Fruit fly (Drosophila melanogaster) whole organism, pupa: ENCODE data around the gene Cwc25.

ENCODE experiments used
- CG10348 ChIP-seq: fragments of 200-800 bp; sonication (Bioruptor generic); IDR thresholded peaks from 2 replicates; pipeline ENCODE4 v1.3.6; 2022; ENCODE audit warnings: missing biosample characterization, missing genetic modification characterization
- CG12605 ChIP-seq: fragments of 200-800 bp; sonication (Bioruptor generic); IDR thresholded peaks from 2 replicates; pipeline ENCODE4 v1.3.6; 2022; ENCODE audit warnings: missing biosample characterization, missing genetic modification characterization
- CG13204 ChIP-seq: fragments of 200-800 bp; sonication (Bioruptor generic); optimal IDR thresholded peaks from 2 replicates; lab custom pipeline; 2018; ENCODE audit warnings: missing biosample characterization, mild to moderate bottlenecking, missing genetic modification characterization, moderate library complexity
- CG14655 ChIP-seq: fragments of 200-800 bp; sonication (Bioruptor generic); optimal IDR thresholded peaks from 3 replicates; lab custom pipeline; 2017; ENCODE audit warnings: mild to moderate bottlenecking, missing biosample characterization, missing genetic modification reagents, missing genetic modification characterization
- CG15710 ChIP-seq: fragments of 200-800 bp; sonication (Bioruptor generic); optimal IDR thresholded peaks from 2 replicates; lab custom pipeline; 2018; ENCODE audit warnings: missing biosample characterization, mild to moderate bottlenecking, missing genetic modification characterization, moderate library complexity
- CG17806 ChIP-seq: fragments of 200-800 bp; sonication (Bioruptor generic); optimal IDR thresholded peaks from 2 replicates; lab custom pipeline; 2018; ENCODE audit warnings: missing biosample characterization, mild to moderate bottlenecking, missing genetic modification characterization, moderate library complexity
- CG32121 ChIP-seq: fragments of 200-800 bp; sonication (Bioruptor generic); IDR thresholded peaks from 2 replicates; pipeline ENCODE4 v1.3.6; 2022; ENCODE audit warnings: missing biosample characterization, missing genetic modification characterization
- CG34367 ChIP-seq: fragments of 200-800 bp; sonication (Bioruptor generic); optimal IDR thresholded peaks from 2 replicates; lab custom pipeline; 2018; ENCODE audit warnings: missing biosample characterization, mild to moderate bottlenecking, missing genetic modification characterization
- CG4496 ChIP-seq: fragments of 200-800 bp; sonication (Bioruptor generic); IDR thresholded peaks from 3 replicates; pipeline ENCODE4 v1.3.6; 2022; ENCODE audit warnings: missing biosample characterization, missing genetic modification characterization
- CG8159 ChIP-seq: fragments of 200-800 bp; sonication (Bioruptor generic); optimal IDR thresholded peaks from 3 replicates; lab custom pipeline; 2018; ENCODE audit warnings: missing biosample characterization, mild to moderate bottlenecking, missing genetic modification characterization, moderate library complexity
- CG8301 ChIP-seq: fragments of 200-800 bp; sonication (Bioruptor generic); optimal IDR thresholded peaks from 2 replicates; lab custom pipeline; 2018; ENCODE audit warnings: missing biosample characterization, mild to moderate bottlenecking, missing genetic modification characterization
- CG9948 ChIP-seq: fragments of 200-800 bp; sonication (Bioruptor generic); optimal IDR thresholded peaks from 2 replicates; lab custom pipeline; 2018; ENCODE audit warnings: missing biosample characterization, mild to moderate bottlenecking, missing genetic modification characterization, moderate library complexity
- D1 ChIP-seq: fragments of 200-800 bp; sonication (Bioruptor generic); optimal IDR thresholded peaks from 2 replicates; lab custom pipeline; 2018; ENCODE audit warnings: missing biosample characterization, mild to moderate bottlenecking, missing genetic modification characterization, moderate library complexity
- EcR ChIP-seq: fragments of 200-800 bp; sonication (Bioruptor generic); optimal IDR thresholded peaks from 3 replicates; lab custom pipeline; 2019; ENCODE audit warnings: missing biosample characterization, missing genetic modification characterization, mild to moderate bottlenecking, moderate library complexity, missing genetic modification reagents
- Ets98B ChIP-seq: fragments of 200-800 bp; sonication (Bioruptor generic); IDR thresholded peaks from 2 replicates; pipeline ENCODE4 v1.3.6; 2022; ENCODE audit warnings: missing biosample characterization, missing genetic modification characterization
- Pif1A ChIP-seq: fragments of 200-800 bp; sonication (Bioruptor generic); optimal IDR thresholded peaks from 3 replicates; lab custom pipeline; 2016; ENCODE audit warnings: missing biosample characterization, missing genetic modification characterization
- Pif1B ChIP-seq: fragments of 200-800 bp; sonication (Bioruptor generic); optimal IDR thresholded peaks from 3 replicates; lab custom pipeline; 2016; ENCODE audit warnings: missing biosample characterization, missing genetic modification characterization
- Snoo ChIP-seq: fragments of 200-800 bp; sonication (Bioruptor generic); optimal IDR thresholded peaks from 3 replicates; lab custom pipeline; 2017; ENCODE audit warnings: missing biosample characterization, mild to moderate bottlenecking, missing genetic modification characterization, inconsistent platforms
- fd96Ca ChIP-seq: fragments of 200-800 bp; sonication (Bioruptor generic); IDR thresholded peaks from 3 replicates; pipeline ENCODE4 v1.3.6; 2022; ENCODE audit warnings: missing biosample characterization, missing genetic modification characterization
- gl ChIP-seq: fragments of 200-800 bp; sonication (Bioruptor generic); optimal IDR thresholded peaks from 2 replicates; lab custom pipeline; 2018; ENCODE audit warnings: missing biosample characterization, mild to moderate bottlenecking, missing genetic modification characterization
- rn ChIP-seq: fragments of 200-800 bp; sonication (Bioruptor generic); IDR thresholded peaks from 2 replicates; pipeline ENCODE4 v1.3.6; 2022; ENCODE audit warnings: missing biosample characterization, missing genetic modification characterization

Gene Cwc25

DNA sequence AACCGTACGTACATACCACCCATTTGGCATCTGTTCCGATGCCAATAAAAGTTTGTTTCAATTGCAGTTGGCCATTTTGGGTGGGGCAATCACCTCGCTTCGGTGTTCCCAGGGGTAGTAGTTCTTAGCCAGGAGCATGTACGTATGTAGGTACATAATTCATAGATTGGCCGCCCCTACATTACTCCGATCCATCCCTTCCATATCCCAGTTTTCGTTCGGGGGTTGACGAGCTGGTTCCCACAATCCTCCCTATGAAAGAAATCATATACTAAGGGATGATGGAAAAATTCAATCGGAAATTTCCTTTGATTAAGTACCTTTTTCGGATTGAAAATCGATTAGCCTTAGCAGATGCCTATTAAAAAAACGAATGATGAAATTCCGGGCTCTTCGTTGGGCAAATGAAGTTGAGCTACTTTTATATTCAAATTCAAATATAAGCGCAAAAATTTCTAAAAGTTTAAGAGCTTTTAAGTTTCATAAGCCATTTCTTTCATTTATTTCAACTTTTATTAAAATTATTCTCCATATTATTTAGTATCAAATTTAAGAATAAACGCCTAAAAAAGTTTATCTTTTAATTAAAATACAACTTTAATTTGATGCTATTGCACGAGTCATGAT is 13.1 kb downstream of the Cwc25 start:
- TF ChIP-seq Ets98B (GFP tag; lab: Robert Waterston, UW), result no peak
- TF ChIP-seq CG8301 (tag; lab: Kevin White, UChicago), result no peak

DNA sequence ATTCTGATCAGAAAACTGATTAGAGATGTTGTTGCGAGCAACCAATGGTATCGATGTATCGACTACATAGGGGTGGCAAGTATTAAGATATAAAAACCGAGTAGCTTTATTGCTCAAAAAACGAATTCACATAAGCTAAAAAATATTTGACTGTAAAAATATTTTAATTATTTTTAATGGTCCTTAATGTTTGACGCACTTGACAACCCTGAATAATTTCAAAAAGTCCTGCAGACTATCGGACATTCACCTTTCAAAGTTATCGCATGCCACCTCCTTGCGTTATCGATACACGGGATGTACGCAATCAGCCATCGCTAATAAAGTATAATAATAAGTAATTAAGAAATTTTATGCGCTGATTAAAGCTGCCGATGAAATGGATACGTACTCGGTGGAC is 14.8 kb downstream of the Cwc25 start, which contains the start of the genes HemK2, Snapin and Tnpo-SR:
HemK2 (minus strand) TSS at position 24 of the 400 bp plus-strand sequence.
Snapin (minus strand) TSS at position 24 of the 400 bp plus-strand sequence.
Tnpo-SR (plus strand) TSS at position 271 of the 400 bp plus-strand sequence.
- TF ChIP-seq CG17806, result peak; percentile 87
- peak; percentile 68 for TF ChIP-seq CG12605 (GFP tag; lab: Robert Waterston, UW)
- TF ChIP-seq Snoo (tag; lab: Kevin White, UChicago), result peak; percentile 89
- peak; percentile 81 for TF ChIP-seq CG9948 (tag; lab: Kevin White, UChicago)
- peak; percentile 89 for TF ChIP-seq CG15710
- peak; percentile 91 for TF ChIP-seq fd96Ca (GFP tag; lab: Robert Waterston, UW)
- peak; percentile 86 for TF ChIP-seq Pif1B (GFP tag; lab: Kevin White, UChicago)
- TF ChIP-seq D1 (tag; lab: Kevin White, UChicago), result no peak
- TF ChIP-seq Pif1A, result peak; percentile 86
- peak; percentile 96 for TF ChIP-seq CG4496 (GFP tag; lab: Robert Waterston, UW)
- no peak for TF ChIP-seq CG14655 (GFP tag; lab: Kevin White, UChicago)
- peak; percentile 87 for TF ChIP-seq CG32121 (GFP tag; lab: Robert Waterston, UW)
- TF ChIP-seq gl, result peak; percentile 27
- no peak for TF ChIP-seq CG13204 (GFP tag; lab: Kevin White, UChicago)
- peak; percentile 78 for TF ChIP-seq CG8301 (tag; lab: Kevin White, UChicago)
- TF ChIP-seq Ets98B (GFP tag; lab: Robert Waterston, UW), result peak; percentile 89
- TF ChIP-seq CG8159 (tag; lab: Kevin White, UChicago), result peak; percentile 87
- TF ChIP-seq EcR (GFP tag; lab: Kevin White, UChicago), result peak; percentile 100
- TF ChIP-seq CG10348 (GFP tag; lab: Robert Waterston, UW), result peak; percentile 64
- peak; percentile 88 for TF ChIP-seq rn (GFP tag; lab: Robert Waterston, UW)
- TF ChIP-seq CG34367 (tag; lab: Kevin White, UChicago), result peak; percentile 81

DNA sequence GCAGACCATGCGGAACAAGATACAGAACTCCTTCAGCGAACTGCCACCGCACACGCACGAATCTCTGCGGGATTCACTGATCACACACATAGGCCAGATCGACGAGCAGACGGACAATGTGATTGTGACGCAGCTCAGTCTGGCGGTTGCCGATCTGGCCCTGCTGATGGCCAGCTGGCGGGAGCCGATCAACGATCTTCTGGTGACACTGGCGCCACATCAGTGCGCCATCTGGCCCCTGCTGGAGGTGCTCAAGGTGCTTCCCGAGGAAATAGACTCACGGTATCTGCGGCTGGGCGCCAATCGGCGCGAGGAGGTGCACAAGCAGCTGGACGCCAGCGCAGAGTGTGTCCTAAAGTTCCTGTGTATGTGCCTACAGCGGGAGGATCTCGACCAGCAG is 15.4 kb downstream of the Cwc25 start:
- TF ChIP-seq Pif1B (GFP tag; lab: Kevin White, UChicago) (no peak), Snoo (tag; lab: Kevin White, UChicago) (no peak), CG4496 (GFP tag; lab: Robert Waterston, UW) (no peak), Ets98B (GFP tag; lab: Robert Waterston, UW) (no peak), CG8159 (tag; lab: Kevin White, UChicago) (no peak), rn (GFP tag; lab: Robert Waterston, UW) (no peak), CG9948 (tag; lab: Kevin White, UChicago) (no peak), D1 (tag; lab: Kevin White, UChicago) (no peak), CG15710 (no peak), fd96Ca (GFP tag; lab: Robert Waterston, UW) (no peak), gl (no peak), CG8301 (tag; lab: Kevin White, UChicago) (no peak), EcR (GFP tag; lab: Kevin White, UChicago) (no peak), CG14655 (GFP tag; lab: Kevin White, UChicago) (no peak)

DNA sequence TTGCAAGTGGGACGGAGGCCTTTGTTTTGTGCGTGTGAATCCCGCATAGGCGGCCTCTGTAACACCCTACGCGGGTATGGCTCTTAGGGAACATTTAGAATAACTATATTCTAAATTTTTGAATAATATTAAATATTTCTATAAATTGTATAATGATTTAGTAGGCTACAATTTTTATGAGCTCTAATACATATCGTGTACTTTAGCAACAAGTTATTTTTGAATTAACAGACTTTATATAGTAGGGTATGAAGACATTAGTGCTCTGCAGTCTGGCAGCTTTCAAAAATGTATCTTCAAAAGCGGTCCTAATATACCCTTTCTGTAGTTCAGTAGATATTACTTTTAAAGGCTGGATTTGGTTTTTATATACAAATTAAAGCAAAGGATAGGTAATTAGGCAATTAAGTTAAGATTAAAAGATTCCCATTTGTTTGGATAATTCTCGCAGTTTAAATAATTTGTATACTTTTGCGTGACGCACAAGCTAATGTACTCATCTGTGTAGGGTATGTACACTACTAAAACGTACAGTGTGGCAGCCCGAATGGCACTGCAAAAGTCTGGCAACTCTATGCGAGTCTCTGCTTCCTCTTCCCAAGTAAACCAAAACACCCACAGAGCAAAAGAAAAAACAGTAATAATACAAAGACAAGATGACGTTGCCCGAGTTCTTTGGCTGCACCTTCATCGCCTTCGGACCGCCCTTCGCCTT is 20.9 kb downstream of the Cwc25 start, which contains the start of the genes Snx21 and aph-1:
Snx21 (minus strand) TSS at position 7 of the 715 bp plus-strand sequence.
aph-1 (plus strand) TSS at position 575 of the 715 bp plus-strand sequence.
- TF ChIP-seq CG32121 (GFP tag; lab: Robert Waterston, UW) (peak; percentile 85), fd96Ca (GFP tag; lab: Robert Waterston, UW) (peak; percentile 90), CG14655 (GFP tag; lab: Kevin White, UChicago) (peak; percentile 87), CG15710 (peak; percentile 87), CG12605 (GFP tag; lab: Robert Waterston, UW) (peak; percentile 71), CG17806 (peak; percentile 85), gl (peak; percentile 45), CG34367 (tag; lab: Kevin White, UChicago) (peak; percentile 75), Pif1B (GFP tag; lab: Kevin White, UChicago) (peak; percentile 91), D1 (tag; lab: Kevin White, UChicago) (no peak), Snoo (tag; lab: Kevin White, UChicago) (peak; percentile 87), rn (GFP tag; lab: Robert Waterston, UW) (peak; percentile 57), EcR (GFP tag; lab: Kevin White, UChicago) (peak; percentile 10), CG10348 (GFP tag; lab: Robert Waterston, UW) (0 out of 2 replicates have a peak, but pooled peaks have one; percentile 48), Ets98B (GFP tag; lab: Robert Waterston, UW) (peak; percentile 86), CG13204 (GFP tag; lab: Kevin White, UChicago) (no peak), CG4496 (GFP tag; lab: Robert Waterston, UW) (peak; percentile 88), CG8159 (tag; lab: Kevin White, UChicago) (peak; percentile 91), Pif1A (peak; percentile 80), CG8301 (tag; lab: Kevin White, UChicago) (peak; percentile 82), CG9948 (tag; lab: Kevin White, UChicago) (peak; percentile 86)
- TF ChIP-seq, all 21 proteins: peak for 19

DNA sequence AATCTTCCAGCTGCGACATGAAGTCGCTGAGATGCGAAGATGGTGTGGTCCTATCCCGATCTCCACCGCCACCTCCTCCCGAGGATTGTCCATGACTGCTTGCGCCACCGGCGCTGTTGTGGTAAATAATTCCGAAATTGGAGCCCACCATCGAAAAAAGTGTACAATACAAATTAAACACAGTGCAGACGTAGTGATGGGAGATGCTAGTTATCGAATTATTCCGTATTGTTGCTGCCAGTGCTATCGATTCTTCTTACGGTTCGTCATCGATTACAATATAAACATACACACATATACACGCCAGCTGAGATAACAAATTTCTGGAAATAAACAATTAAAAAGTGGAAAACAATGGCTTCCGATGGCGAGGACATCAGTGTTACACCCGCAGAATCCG is 22.7 kb downstream of the Cwc25 start, which contains the start of the genes Taf10b and Taf10:
Taf10b (minus strand) TSS at position 219 of the 400 bp plus-strand sequence.
Taf10 (plus strand) TSS at position 264 of the 400 bp plus-strand sequence.
- peak; percentile 46; the same call in 1 of the 3 replicates for TF ChIP-seq fd96Ca (GFP tag; lab: Robert Waterston, UW)
- no peak for TF ChIP-seq CG10348 (GFP tag; lab: Robert Waterston, UW)
- TF ChIP-seq, all 21 proteins: peak for 1
